Worm (Caenorhabditis elegans) whole organism, L4 larva: ENCODE measurements around the gene pap-1.

Experiments
- ama-1 ChIP-seq: fragments of 150-350 bp; optimal IDR thresholded peaks from 2 replicates; lab custom pipeline; 2014; ENCODE audit warnings: inconsistent platforms, mixed read lengths
- ceh-82 ChIP-seq: sonication (generic microtip); optimal IDR thresholded peaks from 2 replicates; lab custom pipeline; 2017; ENCODE audit warnings: missing biosample characterization, missing genetic modification characterization
- ces-1 ChIP-seq: fragments of 150-350 bp; sonication (generic microtip); optimal IDR thresholded peaks from 4 replicates; lab custom pipeline; 2014; ENCODE audit warnings: missing biosample characterization, missing genetic modification reagents, missing genetic modification characterization
- daf-16 ChIP-seq, 3 experiments: sonication (generic microtip); optimal IDR thresholded peaks; 2 replicates each; lab custom pipeline; 2016 to 2017; ENCODE audit warnings: missing genetic modification characterization in 3 of 3, missing genetic modification reagents in 3 of 3, mild to moderate bottlenecking in 2 of 3, missing compliant biosample characterization in 2 of 3, missing biosample characterization in 1 of 3, moderate library complexity in 1 of 3
- egl-27 ChIP-seq: sonication (generic microtip); optimal IDR thresholded peaks from 3 replicates; lab custom pipeline; 2017; ENCODE audit warnings: missing biosample characterization, missing genetic modification reagents, missing genetic modification characterization
- hlh-30 ChIP-seq: sonication (generic microtip); optimal IDR thresholded peaks from 2 replicates; lab custom pipeline; 2017; ENCODE audit warnings: antibody characterized with exemption, mild to moderate bottlenecking, missing genetic modification characterization, missing compliant biosample characterization; ENCODE audit not compliant: insufficient read depth
- nhr-76 ChIP-seq: fragments of 150-350 bp; optimal IDR thresholded peaks from 2 replicates; lab custom pipeline; 2014; ENCODE audit warnings: missing biosample characterization, missing genetic modification characterization
- snpc-4 ChIP-seq: fragments of 150-350 bp; optimal IDR thresholded peaks from 2 replicates; lab custom pipeline; 2014; ENCODE audit warnings: missing biosample characterization, missing genetic modification characterization
- unc-62 ChIP-seq, 3 experiments: fragments of 150-350 bp in 1 of 3; sonication (generic microtip); optimal IDR thresholded peaks in 2 of 3; peaks in 1 of 3; 1 replicate in 1 of 3; 2 replicates in 2 of 3; lab custom pipeline; 2014 to 2017; ENCODE audit warnings: missing biosample characterization in 3 of 3, missing genetic modification characterization in 3 of 3, missing genetic modification reagents in 3 of 3, missing genotype in 1 of 3

DNA sequence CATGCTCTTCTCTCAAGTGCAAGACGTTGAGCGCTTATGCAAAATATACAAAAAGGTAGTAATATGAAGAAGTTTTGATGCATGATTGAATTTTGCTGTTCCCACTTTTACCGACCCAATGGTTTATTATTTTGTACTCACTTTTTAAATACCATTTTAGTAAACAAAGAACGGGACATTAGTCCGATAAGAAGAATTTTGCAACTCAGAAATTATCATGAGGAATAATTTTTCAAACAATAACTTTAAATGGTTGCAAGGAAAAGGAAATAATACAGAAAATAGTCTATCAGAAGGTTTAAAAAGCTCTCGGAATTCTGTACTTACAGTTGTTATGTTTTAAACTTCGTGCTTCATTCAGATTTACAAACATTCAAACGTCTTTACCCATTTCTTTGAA lies 27.2 kb upstream of the pap-1 start, which contains the start of gene F15H10.9:
- TF ChIP-seq unc-62 (GFP tag; optimal IDR thresholded peaks at IDR 0.05 in 1 of 2; lab: Kevin White, UChicago), result no peak
- no peak for TF ChIP-seq unc-62 (tag; optimal IDR thresholded peaks at IDR 0.05; lab: Kevin White, UChicago)
- TF ChIP-seq nhr-76, result no peak
- TF ChIP-seq ama-1 (lab: Kevin White, UChicago), result no peak
- no peak for TF ChIP-seq snpc-4 (tag; lab: Kevin White, UChicago)
- no peak for TF ChIP-seq ceh-82
- TF ChIP-seq ces-1 (GFP tag; lab: Kevin White, UChicago), result no peak
- no peak for TF ChIP-seq hlh-30 (tag; lab: Kevin White, UChicago)
- no peak for TF ChIP-seq daf-16 (GFP tag; optimal IDR thresholded peaks at IDR 0.05; lab: Kevin White, UChicago)
- TF ChIP-seq daf-16 (tag; optimal IDR thresholded peaks at IDR 0.05; lab: Kevin White, UChicago), result no peak
- no peak for TF ChIP-seq egl-27 (tag; lab: Kevin White, UChicago)
